Fruit fly (Drosophila melanogaster) whole organism, embryonic: ENCODE data around the gene CG14100.

Experiments used
- C15 ChIP-seq: fragments of 200-800 bp; sonication (Bioruptor generic); IDR thresholded peaks from 3 replicates; pipeline ENCODE4 v1.3.6; 2022; ENCODE audit warnings: missing biosample characterization, missing genetic modification characterization
- CG10462 ChIP-seq: fragments of 200-800 bp; sonication (Bioruptor generic); optimal IDR thresholded peaks from 2 replicates; lab custom pipeline; 2016; ENCODE audit warnings: missing biosample characterization, missing genetic modification characterization
- CG13123 ChIP-seq: fragments of 200-800 bp; sonication (Bioruptor generic); optimal IDR thresholded peaks from 2 replicates; lab custom pipeline; 2016; ENCODE audit warnings: missing biosample characterization, missing genetic modification characterization
- CG13775 ChIP-seq: fragments of 200-800 bp; sonication (Bioruptor generic); optimal IDR thresholded peaks from 3 replicates; lab custom pipeline; 2017; ENCODE audit warnings: missing biosample characterization, mild to moderate bottlenecking, missing genetic modification characterization
- CG14014 ChIP-seq: fragments of 200-800 bp; sonication (Bioruptor generic); IDR thresholded peaks from 2 replicates; pipeline ENCODE4 v1.3.6; 2022; ENCODE audit warnings: missing biosample characterization, missing genetic modification characterization
- CG17568 ChIP-seq: fragments of 200-800 bp; sonication (Bioruptor generic); optimal IDR thresholded peaks from 2 replicates; lab custom pipeline; 2018; ENCODE audit warnings: missing biosample characterization, mild to moderate bottlenecking, missing genetic modification characterization, moderate library complexity
- CG18011 ChIP-seq: fragments of 200-800 bp; sonication (Bioruptor generic); optimal IDR thresholded peaks from 2 replicates; lab custom pipeline; 2017; ENCODE audit warnings: missing biosample characterization, missing genetic modification characterization, mild to moderate bottlenecking, moderate library complexity, missing genotype
- CG3065 ChIP-seq: fragments of 200-800 bp; sonication (Bioruptor generic); optimal IDR thresholded peaks from 2 replicates; lab custom pipeline; 2016; ENCODE audit warnings: missing biosample characterization, missing genetic modification characterization
- CG3838 ChIP-seq: fragments of 200-800 bp; sonication (Bioruptor generic); optimal IDR thresholded peaks from 3 replicates; lab custom pipeline; 2016; ENCODE audit warnings: missing biosample characterization, missing genetic modification characterization
- CG4282 ChIP-seq: fragments of 200-800 bp; sonication (Bioruptor generic); optimal IDR thresholded peaks from 2 replicates; lab custom pipeline; 2016; ENCODE audit warnings: missing biosample characterization, missing genetic modification characterization
- CG4730 ChIP-seq: fragments of 200-800 bp; sonication (Bioruptor generic); IDR thresholded peaks from 2 replicates; pipeline ENCODE4 v1.3.6; 2022; ENCODE audit warnings: missing biosample characterization, missing genetic modification characterization
- CG7271 ChIP-seq: fragments of 200-800 bp; sonication (Bioruptor generic); optimal IDR thresholded peaks from 2 replicates; lab custom pipeline; 2018; ENCODE audit warnings: missing biosample characterization, mild to moderate bottlenecking, missing genetic modification characterization, moderate library complexity
- CG7928 ChIP-seq: fragments of 200-800 bp; sonication (Bioruptor generic); optimal IDR thresholded peaks from 2 replicates; lab custom pipeline; 2017; ENCODE audit warnings: missing biosample characterization, mild to moderate bottlenecking, missing genetic modification characterization
- CG9437 ChIP-seq: fragments of 200-800 bp; sonication (Bioruptor generic); optimal IDR thresholded peaks from 2 replicates; lab custom pipeline; 2018; ENCODE audit warnings: missing biosample characterization, mild to moderate bottlenecking, missing genetic modification characterization
- CG9797 ChIP-seq: fragments of 200-800 bp; sonication (Bioruptor generic); optimal IDR thresholded peaks from 3 replicates; lab custom pipeline; 2018; ENCODE audit warnings: missing biosample characterization, mild to moderate bottlenecking, missing genetic modification characterization
- D ChIP-seq, 2 experiments: fragments of 200-800 bp in 1 of 2; fragments of >200 bp in 1 of 2; sonication (Bioruptor generic) in 1 of 2; optimal IDR thresholded peaks; 2 replicates in 1 of 2; 3 replicates in 1 of 2; lab custom pipeline; 2017; ENCODE audit warnings: mild to moderate bottlenecking in 1 of 2, missing biosample characterization in 1 of 2, missing genetic modification characterization in 1 of 2, missing genetic modification reagents in 1 of 2
- D19B ChIP-seq: fragments of 200-800 bp; sonication (Bioruptor generic); optimal IDR thresholded peaks from 2 replicates; lab custom pipeline; 2017; ENCODE audit warnings: missing biosample characterization, mild to moderate bottlenecking, missing genetic modification characterization
- E2f1 ChIP-seq: fragments of 200-800 bp; sonication (Bioruptor generic); IDR thresholded peaks from 2 replicates; pipeline ENCODE4 v1.3.6; 2022; ENCODE audit warnings: missing biosample characterization, missing genetic modification characterization
- Fer3 ChIP-seq: fragments of 200-800 bp; sonication (Bioruptor generic); optimal IDR thresholded peaks from 2 replicates; lab custom pipeline; 2018; ENCODE audit warnings: missing biosample characterization, mild to moderate bottlenecking, missing genetic modification characterization, moderate library complexity
- Hand ChIP-seq: fragments of 200-800 bp; sonication (Bioruptor generic); optimal IDR thresholded peaks from 2 replicates; lab custom pipeline; 2017; ENCODE audit warnings: mild to moderate bottlenecking, missing biosample characterization, missing genetic modification reagents, missing genetic modification characterization
- Hey ChIP-seq: fragments of 200-800 bp; sonication (Bioruptor generic); optimal IDR thresholded peaks from 3 replicates; lab custom pipeline; 2018; ENCODE audit warnings: missing biosample characterization, mild to moderate bottlenecking, missing genetic modification characterization
- Hsf ChIP-seq: fragments of 200-800 bp; sonication (Bioruptor generic); optimal IDR thresholded peaks from 3 replicates; lab custom pipeline; 2016; ENCODE audit warnings: missing biosample characterization, missing genetic modification characterization
- Kr ChIP-seq: fragments of 200-800 bp; sonication (Bioruptor generic); optimal IDR thresholded peaks from 2 replicates; lab custom pipeline; 2017; ENCODE audit warnings: missing biosample characterization, mild to moderate bottlenecking, missing genetic modification characterization
- Lhr ChIP-seq: fragments of 200-800 bp; sonication (Bioruptor generic); optimal IDR thresholded peaks from 3 replicates; lab custom pipeline; 2017; ENCODE audit warnings: mild to moderate bottlenecking, missing biosample characterization, missing genetic modification reagents, missing genetic modification characterization
- MESR4 ChIP-seq: fragments of 200-800 bp; sonication (Bioruptor generic); optimal IDR thresholded peaks from 2 replicates; lab custom pipeline; 2018; ENCODE audit warnings: missing biosample characterization, mild to moderate bottlenecking, missing genetic modification characterization, moderate library complexity
- Mrtf ChIP-seq: fragments of 200-800 bp; sonication (Bioruptor generic); IDR thresholded peaks from 3 replicates; pipeline ENCODE4 v1.3.6; 2022; ENCODE audit warnings: missing biosample characterization, missing genetic modification characterization
- Myb ChIP-seq: fragments of 200-800 bp; sonication (Bioruptor generic); optimal IDR thresholded peaks from 2 replicates; lab custom pipeline; 2016; ENCODE audit warnings: missing biosample characterization, missing genetic modification characterization
- Neu2 ChIP-seq: fragments of 200-800 bp; sonication (Bioruptor generic); optimal IDR thresholded peaks from 3 replicates; lab custom pipeline; 2016; ENCODE audit warnings: missing biosample characterization, missing genetic modification characterization, borderline replicate concordance
- Nf-YC ChIP-seq: fragments of 200-800 bp; optimal IDR thresholded peaks from 3 replicates; lab custom pipeline; 2019; ENCODE audit warnings: missing biosample characterization, mild to moderate bottlenecking, missing genetic modification characterization, moderate library complexity
- Scr ChIP-seq: fragments of 200-800 bp; sonication (Bioruptor generic); IDR thresholded peaks from 2 replicates; pipeline ENCODE4 v1.3.6; 2022; ENCODE audit warnings: missing biosample characterization, missing genetic modification characterization; ENCODE audit not compliant: partially characterized antibody
- Sry-β ChIP-seq: fragments of 200-800 bp; sonication (Bioruptor generic); optimal IDR thresholded peaks from 2 replicates; lab custom pipeline; 2018; ENCODE audit warnings: missing biosample characterization, mild to moderate bottlenecking, missing genetic modification characterization, moderate library complexity
- ab ChIP-seq: fragments of 200-800 bp; sonication (Bioruptor generic); optimal IDR thresholded peaks from 2 replicates; lab custom pipeline; 2016; ENCODE audit warnings: missing biosample characterization, missing genetic modification characterization
- bcd ChIP-seq: fragments of 200-800 bp; sonication (Bioruptor generic); optimal IDR thresholded peaks from 2 replicates; lab custom pipeline; 2017; ENCODE audit warnings: missing biosample characterization, mild to moderate bottlenecking, missing genetic modification characterization
- bsh ChIP-seq, 2 experiments: fragments of 200-800 bp; sonication (Bioruptor generic); optimal IDR thresholded peaks; 2 replicates each; lab custom pipeline; 2017 to 2018; ENCODE audit warnings: mild to moderate bottlenecking in 2 of 2, missing biosample characterization in 2 of 2, missing genetic modification characterization in 2 of 2, moderate library complexity in 1 of 2
- cas ChIP-seq: fragments of 200-800 bp; sonication (Bioruptor generic); IDR thresholded peaks from 2 replicates; pipeline ENCODE4 v1.3.6; 2022; ENCODE audit warnings: missing biosample characterization, missing genetic modification characterization
- ci ChIP-seq: fragments of 200-800 bp; sonication (Bioruptor generic); IDR thresholded peaks from 3 replicates; pipeline ENCODE4 v1.3.6; 2022; ENCODE audit warnings: missing biosample characterization, missing genetic modification characterization
- dmrt11E ChIP-seq: fragments of 200-800 bp; sonication (Bioruptor generic); optimal IDR thresholded peaks from 3 replicates; lab custom pipeline; 2018; ENCODE audit warnings: missing biosample characterization, mild to moderate bottlenecking, missing genetic modification characterization, moderate library complexity
- esg ChIP-seq: fragments of 200-800 bp; sonication (Bioruptor generic); conservative IDR thresholded peaks from 2 replicates; pipeline ENCODE4 v1.3.6; 2022; ENCODE audit warnings: missing biosample characterization, missing genetic modification characterization
- ftz-f1 ChIP-seq: fragments of 200-800 bp; sonication (Bioruptor generic); optimal IDR thresholded peaks from 2 replicates; lab custom pipeline; 2016; ENCODE audit warnings: missing biosample characterization, missing genetic modification characterization
- lab ChIP-seq: fragments of 200-800 bp; sonication (Bioruptor generic); optimal IDR thresholded peaks from 3 replicates; lab custom pipeline; 2017; ENCODE audit warnings: missing biosample characterization, missing genetic modification characterization, mild to moderate bottlenecking, moderate library complexity, missing genetic modification reagents
- pita ChIP-seq: fragments of 200-800 bp; sonication (Bioruptor generic); optimal IDR thresholded peaks from 2 replicates; lab custom pipeline; 2017; ENCODE audit warnings: missing biosample characterization, mild to moderate bottlenecking, missing genetic modification characterization
- pnt ChIP-seq: fragments of 200-800 bp; sonication (Bioruptor generic); optimal IDR thresholded peaks from 3 replicates; lab custom pipeline; 2016; ENCODE audit warnings: missing biosample characterization, missing genetic modification characterization
- rib ChIP-seq: fragments of 200-800 bp; sonication (Bioruptor generic); IDR thresholded peaks from 2 replicates; pipeline ENCODE4 v1.3.6; 2022; ENCODE audit warnings: missing biosample characterization, missing genetic modification characterization
- row ChIP-seq: fragments of 200-800 bp; sonication (Bioruptor generic); IDR thresholded peaks from 3 replicates; pipeline ENCODE4 v1.3.6; 2022; ENCODE audit warnings: missing biosample characterization, missing genetic modification characterization
- seq ChIP-seq: fragments of 200-800 bp; sonication (Bioruptor generic); IDR thresholded peaks from 2 replicates; pipeline ENCODE4 v1.3.6; 2022; ENCODE audit warnings: missing biosample characterization, missing genetic modification characterization
- slp2 ChIP-seq: fragments of 200-800 bp; sonication (Bioruptor generic); optimal IDR thresholded peaks from 2 replicates; lab custom pipeline; 2016; ENCODE audit warnings: missing biosample characterization, missing genetic modification characterization
- tap ChIP-seq: fragments of 200-800 bp; optimal IDR thresholded peaks from 3 replicates; lab custom pipeline; 2019; ENCODE audit warnings: missing biosample characterization, mild to moderate bottlenecking, missing genetic modification characterization, moderate library complexity
- tll ChIP-seq, 2 experiments: fragments of 200-800 bp in 1 of 2; fragments of >200 bp in 1 of 2; sonication (Bioruptor generic) in 1 of 2; optimal IDR thresholded peaks; 2 replicates each; lab custom pipeline; 2017 to 2019; ENCODE audit warnings: missing biosample characterization in 2 of 2, missing genetic modification characterization in 2 of 2, mild to moderate bottlenecking in 1 of 2, moderate library complexity in 1 of 2
- tup ChIP-seq: fragments of 200-800 bp; sonication (Bioruptor generic); optimal IDR thresholded peaks from 2 replicates; lab custom pipeline; 2016; ENCODE audit warnings: missing biosample characterization, mild to moderate bottlenecking, missing genetic modification characterization, moderate library complexity
- usp ChIP-seq: fragments of >200 bp; optimal IDR thresholded peaks from 2 replicates; lab custom pipeline; 2017; ENCODE audit warnings: missing biosample characterization, missing genetic modification characterization

The CG14100 gene

dm6 chr3L:19562146-19562700, 28.1 kb downstream of the CG14100 start (continued):
- TF ChIP-seq pita (no peak), lab (GFP tag; lab: Kevin White, UChicago) (no peak), Nf-YC (tag; lab: Kevin White, UChicago) (no peak), CG13775 (no peak), D19B (no peak), tap (tag; lab: Kevin White, UChicago) (no peak), tll (GFP tag; optimal IDR thresholded peaks at IDR 0.05; lab: Kevin White, UChicago) (peak in 1 of 2 experiments; percentile 38), ab (GFP tag; lab: Kevin White, UChicago) (no peak), esg (GFP tag; lab: Robert Waterston, UW) (no peak), D (optimal IDR thresholded peaks at IDR 0.05; lab: Kevin White, UChicago) (peak; percentile 93), D (GFP tag; optimal IDR thresholded peaks at IDR 0.05; lab: Kevin White, UChicago) (no peak), CG3065 (GFP tag; lab: Kevin White, UChicago) (no peak), CG13123 (GFP tag; lab: Kevin White, UChicago) (no peak), CG17568 (GFP tag; lab: Kevin White, UChicago) (no peak), dmrt11E (tag; lab: Kevin White, UChicago) (no peak), CG7928 (no peak), CG3838 (no peak), CG10462 (GFP tag; lab: Kevin White, UChicago) (no peak), tup (no peak), E2f1 (peak; percentile 33; the same call in 1 of the 2 replicates), Hsf (GFP tag; lab: Kevin White, UChicago) (no peak), ci (GFP tag; lab: Robert Waterston, UW) (0 out of 3 replicates have a peak, but pooled peaks have one; percentile 34), CG4730 (GFP tag; lab: Robert Waterston, UW) (no peak), CG9797 (no peak), Sry-β (GFP tag; lab: Kevin White, UChicago) (no peak), Myb (GFP tag; lab: Kevin White, UChicago) (no peak), row (no peak), C15 (GFP tag; lab: Robert Waterston, UW) (no peak), Hey (no peak), Hand (GFP tag; lab: Kevin White, UChicago) (no peak), Kr (GFP tag; lab: Kevin White, UChicago) (no peak), cas (no peak), slp2 (GFP tag; lab: Kevin White, UChicago) (no peak), pnt (GFP tag; lab: Kevin White, UChicago) (no peak), Neu2 (GFP tag; lab: Kevin White, UChicago) (no peak), Scr (GFP tag; lab: Robert Waterston, UW) (0 out of 2 replicates have a peak, but pooled peaks have one; percentile 25), bsh (GFP tag; optimal IDR thresholded peaks at IDR 0.05; lab: Kevin White, UChicago) (no peak), Fer3 (tag; lab: Kevin White, UChicago) (no peak), Lhr (no peak), bcd (GFP tag; lab: Kevin White, UChicago) (no peak), CG18011 (GFP tag; lab: Kevin White, UChicago) (no peak), seq (no peak), rib (no peak), CG4282 (no peak), ftz-f1 (GFP tag; lab: Kevin White, UChicago) (no peak), Mrtf (GFP tag; lab: Robert Waterston, UW) (no peak), CG9437 (no peak), CG14014 (GFP tag; lab: Robert Waterston, UW) (no peak), CG7271 (no peak), MESR4 (GFP tag; lab: Kevin White, UChicago) (no peak), usp (GFP tag; lab: Kevin White, UChicago) (no peak)
